Fruit fly (Drosophila melanogaster) whole organism, larva: ENCODE measurements around the gene GstO3.

Experiments used
- noc ChIP-seq: fragments of 200-800 bp; sonication (Bioruptor generic); optimal IDR thresholded peaks from 3 replicates; lab custom pipeline; 2019; ENCODE audit warnings: missing biosample characterization, mild to moderate bottlenecking, missing genetic modification characterization, moderate library complexity

Gene GstO3

dm6 chr3L:8534386-8535306 lies 16.0 kb downstream of the GstO3 start, which contains the start of gene ergic53:
TSS of gene ergic53 (plus strand) at chr3L:8534977.
- peak; percentile 25 for TF ChIP-seq noc (tag; lab: Kevin White, UChicago)

- no peak for TF ChIP-seq noc (tag; lab: Kevin White, UChicago)
These were observed 17.7 kb downstream of the GstO3 start for dm6 chr3L:8536387-8536786.

- TF ChIP-seq noc (tag; lab: Kevin White, UChicago), result no peak
These were observed 19.7 kb downstream of the GstO3 start for dm6 chr3L:8538355-8538754.

dm6 chr3L:8540509-8540908 lies 21.8 kb downstream of the GstO3 start:
- no peak for TF ChIP-seq noc (tag; lab: Kevin White, UChicago)

- no peak for TF ChIP-seq noc (tag; lab: Kevin White, UChicago)
These were observed 23.0 kb downstream of the GstO3 start for dm6 chr3L:8541669-8542068.

dm6 chr3L:8542213-8542612 lies 23.5 kb downstream of the GstO3 start:
- no peak for TF ChIP-seq noc (tag; lab: Kevin White, UChicago)

dm6 chr3L:8543866-8544265 lies 25.2 kb downstream of the GstO3 start:
- no peak for TF ChIP-seq noc (tag; lab: Kevin White, UChicago)

dm6 chr3L:8544710-8545109 lies 26.0 kb downstream of the GstO3 start, which contains the start of gene rhea:
TSS of gene rhea (plus strand) at chr3L:8545001.
- TF ChIP-seq noc (tag; lab: Kevin White, UChicago), result no peak

dm6 chr3L:8545473-8545872 lies 26.8 kb downstream of the GstO3 start:
- peak; percentile 10 for TF ChIP-seq noc (tag; lab: Kevin White, UChicago)

dm6 chr3L:8546355-8546771 lies 27.7 kb downstream of the GstO3 start:
- TF ChIP-seq noc (tag; lab: Kevin White, UChicago), result peak; percentile 37

dm6 chr3L:8547104-8547523 lies 28.4 kb downstream of the GstO3 start:
- peak; percentile 88 for TF ChIP-seq noc (tag; lab: Kevin White, UChicago)

- no peak for TF ChIP-seq noc (tag; lab: Kevin White, UChicago)
These were observed 30.7 kb downstream of the GstO3 start for dm6 chr3L:8549183-8549890.

- no peak for TF ChIP-seq noc (tag; lab: Kevin White, UChicago)
These were observed 32.2 kb downstream of the GstO3 start for dm6 chr3L:8550836-8551235.

dm6 chr3L:8553125-8553524 lies 34.4 kb downstream of the GstO3 start:
- TF ChIP-seq noc (tag; lab: Kevin White, UChicago), result peak; percentile 22

dm6 chr3L:8554024-8554642 lies 35.4 kb downstream of the GstO3 start:
- no peak for TF ChIP-seq noc (tag; lab: Kevin White, UChicago)

dm6 chr3L:8557018-8557417 lies 38.3 kb downstream of the GstO3 start:
- TF ChIP-seq noc (tag; lab: Kevin White, UChicago), result no peak
